Fruit fly (Drosophila melanogaster) whole organism, prepupa: ENCODE measurements around the gene CG12229.

ENCODE experiments used
- Ets21C ChIP-seq: fragments of 200-800 bp; sonication (Bioruptor generic); optimal IDR thresholded peaks from 3 replicates; lab custom pipeline; 2016; ENCODE audit warnings: missing biosample characterization, missing genetic modification characterization
- Hr39 ChIP-seq: fragments of 200-800 bp; sonication (Bioruptor generic); optimal IDR thresholded peaks from 2 replicates; lab custom pipeline; 2016; ENCODE audit warnings: missing biosample characterization, missing genetic modification characterization
- acj6 ChIP-seq: fragments of 200-800 bp; sonication (Bioruptor generic); optimal IDR thresholded peaks from 3 replicates; lab custom pipeline; 2016; ENCODE audit warnings: missing biosample characterization, missing genetic modification characterization
- esn ChIP-seq: fragments of 200-800 bp; sonication (Bioruptor generic); optimal IDR thresholded peaks from 2 replicates; lab custom pipeline; 2016; ENCODE audit warnings: missing biosample characterization, mild to moderate bottlenecking, missing genetic modification characterization, moderate library complexity
- svp ChIP-seq: fragments of 200-800 bp; sonication (Bioruptor generic); peaks from one replicate; lab custom pipeline; 2016; ENCODE audit warnings: missing biosample characterization, missing genetic modification characterization

- peak; percentile 38 for TF ChIP-seq acj6 (GFP tag; lab: Kevin White, UChicago)
- TF ChIP-seq svp (GFP tag; lab: Kevin White, UChicago) = no peak
- TF ChIP-seq esn (GFP tag; lab: Kevin White, UChicago) = peak; percentile 31
- TF ChIP-seq Hr39 (GFP tag; lab: Kevin White, UChicago) = peak; percentile 12
- no peak for TF ChIP-seq Ets21C (GFP tag; lab: Kevin White, UChicago)
Observed at dm6 chr3L:17430957-17431585, 5.2 kb downstream of the CG12229 start.
